Fruit fly (Drosophila melanogaster): ENCODE measurements around the gene stx.

Gene stx

dm6 chrX:10775690-10776089 lies 30.9 kb upstream of the stx start (continued):
- TF ChIP-seq gce (GFP tag; IDR thresholded peaks at IDR 0.05) (0 out of 3 replicates have a peak, but pooled peaks have one; percentile 9), CG15696 (tag; optimal IDR thresholded peaks at IDR 0.05) (no peak), sob (GFP tag; IDR thresholded peaks at IDR 0.05) (peak; percentile 47; the same call in 1 of the 2 replicates), bsh (GFP tag; optimal IDR thresholded peaks at IDR 0.05) (peak in 1 of 2 experiments; percentile 25), CG8388 (GFP tag; optimal IDR thresholded peaks at IDR 0.05) (peak; percentile 27), grn (GFP tag; optimal IDR thresholded peaks at IDR 0.05) (no peak), Hr3 (GFP tag; optimal IDR thresholded peaks at IDR 0.05) (peak; percentile 24), B-H2 (GFP tag; optimal IDR thresholded peaks at IDR 0.05) (no peak), chif (GFP tag; optimal IDR thresholded peaks at IDR 0.05) (peak in 1 of 2 experiments; percentile 14), CG10321 (GFP tag; IDR thresholded peaks at IDR 0.05) (no peak), CG8281 (tag; optimal IDR thresholded peaks at IDR 0.05) (no peak), so (GFP tag; IDR thresholded peaks at IDR 0.05) (peak; percentile 76; the same call in 2 of the 3 replicates), CG8089 (GFP tag; optimal IDR thresholded peaks at IDR 0.05) (peak; percentile 9), hth (optimal IDR thresholded peaks at IDR 0.05) (no peak), Mad (GFP tag; optimal IDR thresholded peaks at IDR 0.05) (no peak), sisA (GFP tag; IDR thresholded peaks at IDR 0.05) (peak; percentile 56), zen (tag; optimal IDR thresholded peaks at IDR 0.05) (no peak), CG7987 (GFP tag; optimal IDR thresholded peaks at IDR 0.05) (no peak), Sry-β (GFP tag; optimal IDR thresholded peaks at IDR 0.05) (no peak), kah (GFP tag; optimal IDR thresholded peaks at IDR 0.05) (peak; percentile 36), CG17912 (GFP tag; optimal IDR thresholded peaks at IDR 0.05) (no peak), otp (GFP tag; IDR thresholded peaks at IDR 0.05) (0 out of 3 replicates have a peak, but pooled peaks have one; percentile 44), Nf-YA (GFP tag; IDR thresholded peaks at IDR 0.05) (peak; percentile 24; the same call in 1 of the 2 replicates), Rx (GFP tag; IDR thresholded peaks at IDR 0.05) (peak; percentile 43), CG9932 (GFP tag; IDR thresholded peaks at IDR 0.05) (peak; percentile 23; the same call in 1 of the 2 replicates), CG10366 (GFP tag; IDR thresholded peaks at IDR 0.05) (peak; percentile 63), dpn (GFP tag; optimal IDR thresholded peaks at IDR 0.05) (peak; percentile 15 to 57), Xbp1 (GFP tag; optimal IDR thresholded peaks at IDR 0.05) (peak; percentile 40), CG17802 (tag; optimal IDR thresholded peaks at IDR 0.05) (no peak), CG33213 (GFP tag; optimal IDR thresholded peaks at IDR 0.05) (peak; percentile 5), tap (tag; optimal IDR thresholded peaks at IDR 0.05) (peak; percentile 45), slou (GFP tag; optimal IDR thresholded peaks at IDR 0.05) (no peak), CG32532 (GFP tag; IDR thresholded peaks at IDR 0.05) (0 out of 2 replicates have a peak, but pooled peaks have one; percentile 27), chinmo (GFP tag; IDR thresholded peaks at IDR 0.05; ENCODE audit: partially characterized antibody) (no peak), CG7271 (tag; optimal IDR thresholded peaks at IDR 0.05) (no peak), CG31388 (GFP tag; optimal IDR thresholded peaks at IDR 0.05) (no peak), CG16863 (GFP tag; optimal IDR thresholded peaks at IDR 0.05) (peak; percentile 12), lbe (GFP tag; optimal IDR thresholded peaks at IDR 0.05) (peak; percentile 56), CG3281 (GFP tag; optimal IDR thresholded peaks at IDR 0.05) (peak; percentile 44), CG1832 (GFP tag; optimal IDR thresholded peaks at IDR 0.05) (no peak), run (tag; optimal IDR thresholded peaks at IDR 0.05) (no peak), CG2678 (tag; optimal IDR thresholded peaks at IDR 0.05) (peak; percentile 62), phol (tag; optimal IDR thresholded peaks at IDR 0.05) (peak; percentile 37), CG18764 (GFP tag; optimal IDR thresholded peaks at IDR 0.05) (no peak), CG13296 (GFP tag; optimal IDR thresholded peaks at IDR 0.05) (peak; percentile 61), her (GFP tag; optimal IDR thresholded peaks at IDR 0.05) (no peak), Dip2 (GFP tag; IDR thresholded peaks at IDR 0.05) (no peak), CG17328 (GFP tag; IDR thresholded peaks at IDR 0.05) (peak; percentile 56), az2 (GFP tag; optimal IDR thresholded peaks at IDR 0.05) (peak; percentile 2), luna (GFP tag; optimal IDR thresholded peaks at IDR 0.05) (no peak), CG17359 (tag; optimal IDR thresholded peaks at IDR 0.05) (peak; percentile 63)

All from whole organism, embryonic.